Fruit fly (Drosophila melanogaster): Measurements from ENCODE around the gene Eig71Ef.

dm6 chr3L:15634368-15635075 is 22.7 kb downstream of the Eig71Ef start:
- TF ChIP-seq CG8478 (optimal IDR thresholded peaks at IDR 0.05) (no peak), CTCF (optimal IDR thresholded peaks at IDR 0.05) (no peak)

Measured in S2 (cell line).